Worm (Caenorhabditis elegans): ENCODE results near the gene B0238.9.

DNA sequence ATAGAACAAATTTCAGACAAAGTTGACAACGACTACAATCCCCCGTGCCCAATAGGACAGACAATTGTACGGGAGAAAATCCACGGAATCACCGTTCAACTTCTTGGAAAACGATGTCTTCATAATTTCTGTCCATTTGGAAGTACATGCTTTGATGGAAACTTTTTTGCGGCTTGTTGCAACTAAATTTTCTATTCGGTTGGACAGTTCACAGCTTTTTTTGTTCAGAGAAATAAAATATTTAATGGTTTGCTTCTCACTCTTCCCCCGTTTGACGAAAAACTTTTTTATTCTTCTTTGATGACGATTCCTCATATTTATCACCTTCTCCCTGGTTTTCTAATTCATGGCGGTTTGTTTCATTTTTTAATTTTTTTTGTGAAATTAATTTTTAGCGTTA lies 36.2 kb upstream of the B0238.9 start, which contains the start of gene C10G8.2:
- TF ChIP-seq snpc-4 (tag; optimal IDR thresholded peaks at IDR 0.05) = no peak
- no peak for TF ChIP-seq unc-39 (tag; optimal IDR thresholded peaks at IDR 0.05)
- no peak for TF ChIP-seq pha-4 (tag; optimal IDR thresholded peaks at IDR 0.05)
- TF ChIP-seq elt-3 (tag; optimal IDR thresholded peaks at IDR 0.05) = no peak
- TF ChIP-seq mab-5 (tag; optimal IDR thresholded peaks at IDR 0.05) = no peak
- no peak for TF ChIP-seq nhr-237 (tag; optimal IDR thresholded peaks at IDR 0.05)
- TF ChIP-seq nhr-12 (tag; optimal IDR thresholded peaks at IDR 0.05) = no peak
- no peak for TF ChIP-seq zip-8 (tag; optimal IDR thresholded peaks at IDR 0.05)
- no peak for TF ChIP-seq cnd-1 (tag; optimal IDR thresholded peaks at IDR 0.05)
- TF ChIP-seq elt-1 (tag; optimal IDR thresholded peaks at IDR 0.05; ENCODE audit: borderline replicate concordance, insufficient read depth) = no peak
- TF ChIP-seq ceh-83 (GFP tag; optimal IDR thresholded peaks at IDR 0.05) = no peak

Measured in whole organism, mixed stage, embryonic.